Worm (Caenorhabditis elegans) whole organism, L3 larva: ENCODE data around the gene F55G7.3.
A peak's percentile ranks its signal among the peaks of the same experiment; 100 is the strongest.

Source experiments
- ceh-28 ChIP-seq: fragments of 150-350 bp; optimal IDR thresholded peaks from 2 replicates; lab custom pipeline; 2014; ENCODE audit warnings: missing biosample characterization, missing genetic modification reagents, missing genetic modification characterization
- daf-12 ChIP-seq: fragments of 150-350 bp; optimal IDR thresholded peaks from 2 replicates; lab custom pipeline; 2014; ENCODE audit warnings: missing biosample characterization, missing genetic modification reagents, missing genetic modification characterization
- lin-39 ChIP-seq: fragments of 150-350 bp; optimal IDR thresholded peaks from 2 replicates; lab custom pipeline; 2018; ENCODE audit warnings: missing biosample characterization, missing genetic modification reagents, missing genetic modification characterization
- nfya-1 ChIP-seq: sonication (generic microtip); optimal IDR thresholded peaks from 2 replicates; lab custom pipeline; 2017; ENCODE audit warnings: missing genetic modification characterization, mild to moderate bottlenecking, missing compliant biosample characterization, antibody characterized with exemption, moderate library complexity; ENCODE audit not compliant: insufficient read depth
- sea-2 ChIP-seq: fragments of 150-350 bp; sonication (generic microtip); optimal IDR thresholded peaks from 4 replicates; lab custom pipeline; 2014; ENCODE audit warnings: missing biosample characterization, missing genetic modification reagents, missing genetic modification characterization
- tbx-2 ChIP-seq: sonication (generic microtip); optimal IDR thresholded peaks from 2 replicates; lab custom pipeline; 2016; ENCODE audit warnings: mild to moderate bottlenecking, missing genetic modification characterization, missing compliant biosample characterization
- unc-62 ChIP-seq: fragments of 150-350 bp; sonication (generic microtip); optimal IDR thresholded peaks from 4 replicates; lab custom pipeline; 2014; ENCODE audit warnings: missing biosample characterization, missing genetic modification reagents, missing genetic modification characterization

- TF ChIP-seq sea-2 (GFP tag; lab: Kevin White, UChicago): no peak
- peak; percentile 5 for TF ChIP-seq nfya-1 (tag; lab: Kevin White, UChicago)
- TF ChIP-seq ceh-28 (tag; lab: Kevin White, UChicago): no peak
- no peak for TF ChIP-seq tbx-2 (tag; lab: Kevin White, UChicago)
- no peak for TF ChIP-seq unc-62
- no peak for TF ChIP-seq daf-12 (tag; lab: Kevin White, UChicago)
- no peak for TF ChIP-seq lin-39
Measured at ce11 chrX:11965663-11966304, 23.9 kb upstream of the F55G7.3 start, which contains the start of gene sams-1.
